Fruit fly (Drosophila melanogaster) whole organism, wandering third instar larva: ENCODE measurements around the gene CG15530.

ENCODE experiments used
- CG9705 ChIP-seq: fragments of 200-800 bp; sonication (Bioruptor generic); optimal IDR thresholded peaks from 2 replicates; lab custom pipeline; 2018; ENCODE audit warnings: missing biosample characterization, mild to moderate bottlenecking, missing genetic modification characterization
- Dif ChIP-seq: fragments of 200-275, 200-300 bp; sonication (Bioruptor generic); optimal IDR thresholded peaks from 2 replicates; lab custom pipeline; 2018; ENCODE audit warnings: missing biosample characterization, missing genetic modification characterization; ENCODE audit not compliant: partially characterized antibody
- Hr78 ChIP-seq: fragments of >200 bp; optimal IDR thresholded peaks from 2 replicates; lab custom pipeline; 2017; ENCODE audit warnings: missing biosample characterization, missing genetic modification characterization
- Hr83 ChIP-seq: fragments of 200-300 bp; sonication (Bioruptor generic); optimal IDR thresholded peaks from 2 replicates; lab custom pipeline; 2016; ENCODE audit warnings: missing biosample characterization, mild to moderate bottlenecking, missing genetic modification characterization, moderate library complexity; ENCODE audit not compliant: poor library complexity, severe bottlenecking
- Jra ChIP-seq: sonication (Bioruptor generic); optimal IDR thresholded peaks from 2 replicates; lab custom pipeline; 2016; ENCODE audit warnings: missing biosample characterization, missing genetic modification characterization
- Myc ChIP-seq: fragments of >200 bp; optimal IDR thresholded peaks from 2 replicates; lab custom pipeline; 2017
- N ChIP-seq: fragments of >200 bp; optimal IDR thresholded peaks from 2 replicates; lab custom pipeline; 2018; ENCODE audit warnings: missing biosample characterization, missing external identifiers, missing genetic modification characterization
- OdsH ChIP-seq: fragments of 200-800 bp; sonication (Bioruptor generic); optimal IDR thresholded peaks from 2 replicates; lab custom pipeline; 2016; ENCODE audit warnings: missing biosample characterization, mild to moderate bottlenecking, missing genetic modification characterization
- br ChIP-seq: fragments of 200-800 bp; sonication (Bioruptor generic); optimal IDR thresholded peaks from 2 replicates; lab custom pipeline; 2016; ENCODE audit warnings: missing biosample characterization, missing genetic modification characterization
- dsf ChIP-seq: sonication (Bioruptor generic); optimal IDR thresholded peaks from 2 replicates; lab custom pipeline; 2016; ENCODE audit warnings: missing biosample characterization, missing genetic modification characterization, borderline replicate concordance
- ey ChIP-seq: fragments of 200-800 bp; sonication (Bioruptor generic); optimal IDR thresholded peaks from 2 replicates; lab custom pipeline; 2016; ENCODE audit warnings: missing biosample characterization, missing genetic modification characterization
- lola ChIP-seq: fragments of >200 bp; optimal IDR thresholded peaks from 2 replicates; lab custom pipeline; 2017; ENCODE audit warnings: missing biosample characterization, missing genetic modification characterization
- sage ChIP-seq: fragments of 200-800 bp; sonication (Bioruptor generic); optimal IDR thresholded peaks from 2 replicates; lab custom pipeline; 2016; ENCODE audit warnings: missing biosample characterization, mild to moderate bottlenecking, missing genetic modification characterization

DNA sequence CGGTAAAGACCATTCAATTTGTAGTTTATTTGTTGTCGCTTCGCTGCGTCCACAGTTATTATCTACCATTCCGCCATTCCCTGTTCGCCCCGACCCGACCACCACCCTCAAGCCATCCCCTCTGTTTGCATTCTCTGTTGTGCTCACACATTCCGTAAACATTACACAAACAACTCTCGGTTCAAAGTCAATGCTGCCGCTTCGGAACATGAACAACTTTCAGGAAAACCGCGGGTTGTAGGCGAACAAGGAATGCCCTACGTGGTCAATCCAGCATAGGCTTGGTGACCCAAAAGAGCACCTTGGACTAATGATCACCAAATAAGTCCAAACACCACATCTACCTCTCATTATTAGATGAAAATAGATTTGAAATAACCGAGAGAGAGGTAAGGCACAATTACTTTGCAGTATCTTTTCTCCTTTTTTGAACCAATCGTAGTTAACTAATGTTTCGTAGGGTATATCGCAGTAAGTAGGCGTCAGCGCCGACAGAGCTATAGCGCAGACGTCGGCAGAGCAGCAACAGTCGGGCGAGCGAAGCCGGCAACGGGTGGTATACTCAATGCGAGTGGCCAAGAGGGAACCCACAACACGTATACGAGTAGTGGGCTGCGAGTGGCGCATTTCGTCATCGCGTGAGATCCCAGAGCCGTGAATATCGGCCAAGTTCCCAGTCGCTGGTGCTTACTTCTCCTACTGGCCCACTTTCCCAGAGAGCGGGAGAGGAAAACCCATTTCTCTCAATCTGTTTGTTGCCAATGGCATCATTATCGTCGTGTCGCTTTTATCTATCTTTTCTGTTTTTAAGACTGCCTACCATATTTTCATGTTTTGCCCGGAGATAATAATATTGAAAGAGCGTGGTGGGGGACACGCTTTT lies 25.7 kb downstream of the CG15530 start:
- TF ChIP-seq dsf, result no peak
- no peak for TF ChIP-seq Jra
- TF ChIP-seq br (GFP tag; lab: Kevin White, UChicago), result peak; percentile 61
- no peak for TF ChIP-seq CG9705 (GFP tag; lab: Kevin White, UChicago)
- TF ChIP-seq N (GFP tag; lab: Kevin White, UChicago), result no peak
- no peak for TF ChIP-seq sage (GFP tag; lab: Kevin White, UChicago)
- no peak for TF ChIP-seq Hr78
- TF ChIP-seq OdsH (GFP tag; lab: Kevin White, UChicago), result peak; percentile 43
- peak; percentile 55 for TF ChIP-seq ey (GFP tag; lab: Kevin White, UChicago)
- TF ChIP-seq Myc, result no peak
- no peak for TF ChIP-seq Dif (GFP tag; lab: Kevin White, UChicago)
- no peak for TF ChIP-seq lola (GFP tag; lab: Kevin White, UChicago)
- no peak for TF ChIP-seq Hr83 (GFP tag; lab: Kevin White, UChicago)
